Worm (Caenorhabditis elegans) whole organism, late embryonic: ENCODE data around the gene F12E12.1.

ENCODE experiments used
- C38D4.7 ChIP-seq: fragments of 200-800 bp; sonication (Bioruptor generic); optimal IDR thresholded peaks from 2 replicates; lab custom pipeline; 2018; ENCODE audit warnings: mild to moderate bottlenecking, missing genetic modification characterization, moderate library complexity, missing compliant biosample characterization
- ahr-1 ChIP-seq: sonication (generic microtip); optimal IDR thresholded peaks from 2 replicates; lab custom pipeline; 2016; ENCODE audit warnings: missing genetic modification characterization, missing compliant biosample characterization
- ceh-14 ChIP-seq: sonication (generic microtip); optimal IDR thresholded peaks from 2 replicates; lab custom pipeline; 2016; ENCODE audit warnings: missing genotype, missing genetic modification characterization, missing compliant biosample characterization
- ceh-18 ChIP-seq: sonication (generic microtip); optimal IDR thresholded peaks from 2 replicates; lab custom pipeline; 2016; ENCODE audit warnings: missing genetic modification characterization, missing compliant biosample characterization
- ceh-19 ChIP-seq: fragments of 200-800 bp; sonication (Bioruptor generic); optimal IDR thresholded peaks from 2 replicates; lab custom pipeline; 2018; ENCODE audit warnings: mild to moderate bottlenecking, missing genetic modification characterization, missing compliant biosample characterization
- ceh-2 ChIP-seq: sonication (generic microtip); optimal IDR thresholded peaks from 2 replicates; lab custom pipeline; 2016; ENCODE audit warnings: missing genotype, missing genetic modification characterization, missing compliant biosample characterization
- ceh-24 ChIP-seq: sonication (generic microtip); optimal IDR thresholded peaks from 2 replicates; lab custom pipeline; 2016; ENCODE audit warnings: mild to moderate bottlenecking, missing genetic modification characterization, missing compliant biosample characterization
- ceh-30 ChIP-seq: fragments of 150-350 bp; optimal IDR thresholded peaks from 2 replicates; lab custom pipeline; 2014; ENCODE audit warnings: missing biosample characterization, missing genetic modification characterization
- ceh-31 ChIP-seq: sonication (generic microtip); optimal IDR thresholded peaks from 2 replicates; lab custom pipeline; 2016; ENCODE audit warnings: missing genetic modification characterization, missing compliant biosample characterization
- ceh-34 ChIP-seq: sonication (generic microtip); optimal IDR thresholded peaks from 2 replicates; lab custom pipeline; 2016; ENCODE audit warnings: mild to moderate bottlenecking, missing genetic modification characterization, missing compliant biosample characterization
- ceh-45 ChIP-seq: fragments of 200-800 bp; sonication (Bioruptor generic); IDR thresholded peaks from 2 replicates; pipeline ENCODE4 v1.3.6; 2022; ENCODE audit warnings: missing genetic modification reagents, missing genetic modification characterization, missing compliant biosample characterization
- ceh-48 ChIP-seq: sonication (generic microtip); optimal IDR thresholded peaks from 2 replicates; lab custom pipeline; 2016; ENCODE audit warnings: missing genetic modification characterization, inconsistent platforms, missing compliant biosample characterization
- ceh-6 ChIP-seq: fragments of 200-800 bp; sonication (Bioruptor generic); optimal IDR thresholded peaks from 2 replicates; lab custom pipeline; 2018; ENCODE audit warnings: mild to moderate bottlenecking, missing genetic modification characterization, missing compliant biosample characterization
- dmd-4 ChIP-seq: sonication (generic microtip); optimal IDR thresholded peaks from 2 replicates; lab custom pipeline; 2016; ENCODE audit warnings: borderline replicate concordance, missing genetic modification characterization, missing compliant biosample characterization
- dve-1 ChIP-seq: sonication (generic microtip); optimal IDR thresholded peaks from 2 replicates; lab custom pipeline; 2017; ENCODE audit warnings: antibody characterized with exemption, mild to moderate bottlenecking, missing genetic modification characterization, missing compliant biosample characterization
- elt-2 ChIP-seq: sonication (generic microtip); optimal IDR thresholded peaks from 2 replicates; lab custom pipeline; 2016; ENCODE audit warnings: missing genetic modification reagents, missing genetic modification characterization, missing compliant biosample characterization
- elt-4 ChIP-seq: sonication (generic microtip); optimal IDR thresholded peaks from 2 replicates; lab custom pipeline; 2016; ENCODE audit warnings: missing genetic modification characterization, missing compliant biosample characterization
- eyg-1 ChIP-seq: sonication (generic microtip); optimal IDR thresholded peaks from 2 replicates; lab custom pipeline; 2016; ENCODE audit warnings: missing genotype, missing genetic modification characterization, missing compliant biosample characterization
- fkh-6 ChIP-seq: sonication (generic microtip); optimal IDR thresholded peaks from 2 replicates; lab custom pipeline; 2016; ENCODE audit warnings: missing genetic modification characterization, missing compliant biosample characterization
- hlh-15 ChIP-seq: sonication (generic microtip); optimal IDR thresholded peaks from 2 replicates; lab custom pipeline; 2016; ENCODE audit warnings: missing genetic modification characterization, missing compliant biosample characterization
- lin-11 ChIP-seq: fragments of 200-800 bp; sonication (Bioruptor generic); optimal IDR thresholded peaks from 2 replicates; lab custom pipeline; 2018; ENCODE audit warnings: mild to moderate bottlenecking, missing genetic modification characterization, missing compliant biosample characterization
- madf-2 ChIP-seq: sonication (generic microtip); optimal IDR thresholded peaks from 2 replicates; lab custom pipeline; 2017; ENCODE audit warnings: missing genetic modification characterization, missing compliant biosample characterization
- nhr-11 ChIP-seq: fragments of 150-350 bp; optimal IDR thresholded peaks from 2 replicates; lab custom pipeline; 2014; ENCODE audit warnings: missing biosample characterization, missing genetic modification characterization
- npax-4 ChIP-seq: sonication (generic microtip); optimal IDR thresholded peaks from 2 replicates; lab custom pipeline; 2016; ENCODE audit warnings: missing genetic modification characterization, missing compliant biosample characterization
- odd-2 ChIP-seq: sonication (generic microtip); optimal IDR thresholded peaks from 2 replicates; lab custom pipeline; 2017; ENCODE audit warnings: antibody characterized with exemption, mild to moderate bottlenecking, missing genetic modification characterization, missing compliant biosample characterization
- pag-3 ChIP-seq: sonication (generic microtip); optimal IDR thresholded peaks from 2 replicates; lab custom pipeline; 2016; ENCODE audit warnings: missing compliant biosample characterization, missing genetic modification characterization, borderline replicate concordance
- pax-1 ChIP-seq: fragments of 150-350 bp; optimal IDR thresholded peaks from 2 replicates; lab custom pipeline; 2014; ENCODE audit warnings: missing biosample characterization, missing genetic modification characterization
- pha-2 ChIP-seq: sonication (generic microtip); optimal IDR thresholded peaks from 2 replicates; lab custom pipeline; 2017; ENCODE audit warnings: mild to moderate bottlenecking, missing genetic modification characterization, missing compliant biosample characterization
- pha-4 ChIP-seq: fragments of 150-350 bp; optimal IDR thresholded peaks from 2 replicates; lab custom pipeline; 2018; ENCODE audit warnings: missing biosample characterization, missing genetic modification reagents, missing genetic modification characterization
- pros-1 ChIP-seq: fragments of 150-350 bp; optimal IDR thresholded peaks from 2 replicates; lab custom pipeline; 2014; ENCODE audit warnings: missing biosample characterization, missing genetic modification reagents, missing genetic modification characterization
- ref-2 ChIP-seq: sonication (generic microtip); optimal IDR thresholded peaks from 2 replicates; lab custom pipeline; 2016; ENCODE audit warnings: missing genetic modification characterization, missing compliant biosample characterization
- rnt-1 ChIP-seq: sonication (generic microtip); optimal IDR thresholded peaks from 2 replicates; lab custom pipeline; 2016; ENCODE audit warnings: missing genetic modification characterization, missing compliant biosample characterization
- sdc-2 ChIP-seq: sonication (generic microtip); optimal IDR thresholded peaks from 2 replicates; lab custom pipeline; 2016; ENCODE audit warnings: missing genotype, missing genetic modification characterization, missing compliant biosample characterization
- sox-2 ChIP-seq: fragments of 200-800 bp; sonication (Bioruptor generic); IDR thresholded peaks from 2 replicates; pipeline ENCODE4 v1.3.6; 2022; ENCODE audit warnings: missing genetic modification reagents, missing genetic modification characterization, missing compliant biosample characterization
- syd-9 ChIP-seq: sonication (generic microtip); optimal IDR thresholded peaks from 2 replicates; lab custom pipeline; 2016; ENCODE audit warnings: mild to moderate bottlenecking, missing genetic modification characterization, moderate library complexity, missing compliant biosample characterization
- tbx-2 ChIP-seq: sonication (generic microtip); optimal IDR thresholded peaks from 2 replicates; lab custom pipeline; 2016; ENCODE audit warnings: missing genetic modification characterization, missing compliant biosample characterization
- tbx-7 ChIP-seq: sonication (generic microtip); optimal IDR thresholded peaks from 2 replicates; lab custom pipeline; 2016; ENCODE audit warnings: missing genotype, missing genetic modification characterization, missing compliant biosample characterization
- ttx-3 ChIP-seq: sonication (generic microtip); optimal IDR thresholded peaks from 2 replicates; lab custom pipeline; 2016; ENCODE audit warnings: missing genetic modification reagents, missing genetic modification characterization, missing compliant biosample characterization
- unc-3 ChIP-seq, 2 experiments: fragments of 200-800 bp in 1 of 2; sonication (Bioruptor generic) in 1 of 2; sonication (generic microtip) in 1 of 2; conservative IDR thresholded peaks in 1 of 2; optimal IDR thresholded peaks in 1 of 2; 2 replicates each; pipeline versions ENCODE4 v1.3.6 to Lab custom; 2016 to 2022; ENCODE audit warnings: missing compliant biosample characterization in 2 of 2, missing genetic modification characterization in 2 of 2, missing genetic modification reagents in 1 of 2
- unc-55 ChIP-seq: sonication (generic microtip); optimal IDR thresholded peaks from 2 replicates; lab custom pipeline; 2017; ENCODE audit warnings: missing biosample characterization, missing genetic modification reagents, missing genetic modification characterization
- unc-86 ChIP-seq: sonication (generic microtip); optimal IDR thresholded peaks from 2 replicates; lab custom pipeline; 2016; ENCODE audit warnings: missing genetic modification characterization, missing compliant biosample characterization
- zip-5 ChIP-seq: sonication (generic microtip); optimal IDR thresholded peaks from 2 replicates; lab custom pipeline; 2016; ENCODE audit warnings: missing genetic modification characterization, missing compliant biosample characterization
- ztf-16 ChIP-seq: sonication (generic microtip); optimal IDR thresholded peaks from 2 replicates; lab custom pipeline; 2017; ENCODE audit warnings: missing genetic modification characterization, missing compliant biosample characterization

Gene F12E12.1

DNA sequence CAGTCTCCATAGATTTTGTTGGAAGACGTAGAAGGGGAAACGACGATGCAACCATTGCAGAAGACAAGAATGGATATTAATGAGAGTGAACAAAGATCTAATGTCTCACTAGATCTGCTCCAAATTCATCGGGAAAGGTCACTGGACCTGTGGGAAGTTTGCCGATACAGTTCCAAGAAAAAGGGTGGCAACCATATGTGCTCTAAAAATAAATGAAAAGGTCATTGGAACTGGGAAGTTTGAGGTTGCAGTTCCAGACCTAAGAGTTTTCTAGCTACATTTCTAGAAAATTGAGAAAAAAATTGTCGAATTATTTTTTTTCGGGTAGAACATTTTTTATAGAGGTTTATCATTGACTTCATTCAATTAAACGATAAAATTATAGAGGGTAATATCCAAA lies 5.7 kb downstream of the F12E12.1 start, which contains the start of gene fbxb-92:
Gene fbxb-92, minus strand, starts transcription at position 101 of the 400 bp plus-strand sequence.
- no peak for TF ChIP-seq elt-4 (tag; lab: Kevin White, UChicago)
- no peak for TF ChIP-seq ceh-34 (tag; lab: Kevin White, UChicago)
- TF ChIP-seq ahr-1 (tag; lab: Kevin White, UChicago) = no peak
- TF ChIP-seq dmd-4 (tag; lab: Kevin White, UChicago) = no peak
- TF ChIP-seq unc-3 (GFP tag; conservative IDR thresholded peaks at IDR 0.05; lab: Robert Waterston, UW) = no peak
- TF ChIP-seq unc-3 (tag; optimal IDR thresholded peaks at IDR 0.05; lab: Kevin White, UChicago) = no peak
- no peak for TF ChIP-seq odd-2 (tag; lab: Kevin White, UChicago)
- no peak for TF ChIP-seq pha-2
- no peak for TF ChIP-seq madf-2 (tag; lab: Kevin White, UChicago)
- no peak for TF ChIP-seq sdc-2
- no peak for TF ChIP-seq ceh-18 (tag; lab: Kevin White, UChicago)
- no peak for TF ChIP-seq hlh-15
- TF ChIP-seq pha-4 = no peak
- no peak for TF ChIP-seq ceh-45 (GFP tag; lab: Robert Waterston, UW)

DNA sequence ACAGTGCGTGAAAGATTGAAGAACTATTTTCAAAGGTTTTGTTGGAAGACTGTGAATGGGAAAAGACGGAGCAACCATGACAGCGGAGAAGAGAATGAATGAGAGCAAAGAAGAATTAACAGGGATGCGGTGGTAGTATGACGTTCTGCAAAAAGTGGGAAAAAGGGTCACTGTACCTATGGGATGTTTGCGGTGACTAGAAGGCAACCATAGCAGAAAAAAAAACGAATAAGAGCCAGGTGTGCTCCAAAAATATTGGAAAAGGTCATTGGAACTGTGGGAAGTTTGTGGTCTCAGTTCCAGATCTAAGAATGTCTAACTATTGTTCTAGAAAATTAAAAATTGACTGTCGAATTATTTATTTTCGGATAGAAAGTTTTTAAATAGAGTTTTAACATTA lies 7.0 kb downstream of the F12E12.1 start, which contains the start of gene fbxb-90:
Gene fbxb-90, minus strand, starts transcription at position 101 of the 400 bp plus-strand sequence.
- TF ChIP-seq ceh-6 (no peak), lin-11 (no peak), sox-2 (GFP tag; lab: Robert Waterston, UW) (no peak), ahr-1 (tag; lab: Kevin White, UChicago) (no peak), pag-3 (tag; lab: Kevin White, UChicago) (no peak), tbx-2 (no peak), pros-1 (tag; lab: Kevin White, UChicago) (no peak), ceh-2 (no peak), ceh-24 (tag; lab: Kevin White, UChicago) (no peak), ceh-19 (GFP tag; lab: Kevin White, UChicago) (no peak), unc-86 (tag; lab: Kevin White, UChicago) (no peak)

DNA sequence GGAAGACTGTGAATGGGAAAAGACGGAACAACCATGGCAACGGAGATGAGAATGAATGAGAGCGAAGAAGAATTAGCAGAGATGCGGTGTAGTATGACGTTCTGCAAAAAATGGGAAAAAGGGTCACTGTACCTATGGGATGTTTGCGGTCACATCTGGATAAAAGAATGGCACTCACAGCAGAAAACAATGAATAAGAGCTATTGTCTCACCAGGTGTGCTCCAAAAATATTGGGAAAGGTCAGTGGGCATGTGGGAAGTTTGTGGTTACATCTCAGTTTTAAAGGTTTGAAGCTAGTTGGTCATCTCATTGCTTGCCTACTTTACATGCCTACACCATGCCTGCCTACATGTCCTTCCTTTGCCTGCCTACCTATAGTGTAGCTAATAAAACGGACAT lies 9.0 kb downstream of the F12E12.1 start, which contains the start of gene fbxb-91:
Gene fbxb-91, minus strand, starts transcription at position 101 of the 400 bp plus-strand sequence.
- TF ChIP-seq pax-1 (tag; lab: Kevin White, UChicago) (no peak), dmd-4 (tag; lab: Kevin White, UChicago) (no peak), hlh-15 (no peak), ceh-18 (tag; lab: Kevin White, UChicago) (no peak), ceh-45 (GFP tag; lab: Robert Waterston, UW) (no peak), syd-9 (tag; lab: Kevin White, UChicago) (no peak), zip-5 (no peak), nhr-11 (tag; lab: Kevin White, UChicago) (no peak), elt-2 (tag; lab: Kevin White, UChicago) (no peak), ahr-1 (tag; lab: Kevin White, UChicago) (no peak), C38D4.7 (no peak), fkh-6 (tag; lab: Kevin White, UChicago) (no peak), ttx-3 (tag; lab: Kevin White, UChicago) (no peak), lin-11 (no peak), elt-4 (tag; lab: Kevin White, UChicago) (no peak), tbx-7 (no peak), ceh-14 (tag; lab: Kevin White, UChicago) (no peak), pag-3 (tag; lab: Kevin White, UChicago) (no peak)

DNA sequence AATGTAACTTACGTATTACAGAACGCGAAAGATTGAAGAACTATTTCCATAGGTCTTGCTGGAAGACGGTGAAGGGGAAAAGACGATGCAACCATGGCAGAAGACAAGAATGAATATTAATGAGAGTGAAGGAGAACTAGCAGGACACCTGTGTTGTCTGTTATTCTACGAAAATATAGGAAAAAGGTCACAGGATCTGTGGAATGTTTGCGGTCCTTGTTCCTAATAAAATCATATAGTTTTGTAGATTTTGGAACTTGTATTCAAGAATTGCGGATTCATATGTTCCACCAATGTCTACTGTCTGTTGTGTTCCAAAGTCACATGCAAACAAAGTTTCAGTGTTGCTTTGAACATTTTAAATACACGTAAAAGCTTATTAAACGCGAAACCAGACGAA lies 10.5 kb downstream of the F12E12.1 start, which contains the start of gene sdz-11:
Gene sdz-11, minus strand, starts transcription at position 101 of the 400 bp plus-strand sequence.
- no peak for TF ChIP-seq ref-2

DNA sequence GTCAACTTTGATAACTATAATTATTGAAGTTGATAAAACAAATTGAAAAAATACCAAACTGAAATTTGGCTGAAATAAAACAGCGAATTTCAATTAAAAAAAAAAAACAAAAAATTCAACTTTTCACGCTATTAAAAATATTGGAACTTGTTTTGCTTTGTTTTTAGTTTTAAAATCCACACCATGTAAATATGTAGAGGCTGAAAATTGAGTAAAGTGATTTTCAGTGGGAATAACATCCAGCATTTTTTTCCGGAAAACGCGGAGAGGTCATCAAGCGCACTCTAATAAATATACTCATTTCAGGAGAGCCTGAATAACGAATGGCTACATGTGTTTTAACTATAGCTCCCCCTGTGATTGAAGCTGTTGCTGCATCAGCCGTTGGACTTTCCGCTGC lies 11.9 kb downstream of the F12E12.1 start, which contains the start of gene rcd-1:
Gene rcd-1, plus strand, starts transcription at position 301 of the 400 bp plus-strand sequence.
- TF ChIP-seq ztf-16 (tag; lab: Kevin White, UChicago) (no peak), syd-9 (tag; lab: Kevin White, UChicago) (no peak), ceh-34 (tag; lab: Kevin White, UChicago) (no peak), rnt-1 (no peak), pha-2 (no peak), unc-55 (no peak), ahr-1 (tag; lab: Kevin White, UChicago) (no peak), unc-3 (GFP tag; conservative IDR thresholded peaks at IDR 0.05; lab: Robert Waterston, UW) (no peak), unc-3 (tag; optimal IDR thresholded peaks at IDR 0.05; lab: Kevin White, UChicago) (no peak), pha-4 (no peak), ceh-45 (GFP tag; lab: Robert Waterston, UW) (no peak), eyg-1 (tag; lab: Kevin White, UChicago) (no peak), pag-3 (tag; lab: Kevin White, UChicago) (no peak), dve-1 (tag; lab: Kevin White, UChicago) (no peak), ceh-31 (tag; lab: Kevin White, UChicago) (no peak), npax-4 (tag; lab: Kevin White, UChicago) (no peak), unc-86 (tag; lab: Kevin White, UChicago) (no peak), ceh-48 (no peak), ceh-30 (tag; lab: Kevin White, UChicago) (no peak)
